Worm (Caenorhabditis elegans) whole organism, mixed stage, embryonic: ENCODE measurements around the gene E02H1.6.

Source experiments
- M03D4.4 ChIP-seq: sonication (generic microtip); optimal IDR thresholded peaks from 2 replicates; lab custom pipeline; 2017; ENCODE audit warnings: mild to moderate bottlenecking, missing genetic modification characterization, missing compliant biosample characterization
- blmp-1 ChIP-seq: fragments of 150-350 bp; optimal IDR thresholded peaks from 2 replicates; lab custom pipeline; 2014; ENCODE audit warnings: missing biosample characterization, missing genetic modification characterization
- ceh-39 ChIP-seq: fragments of 150-350 bp; optimal IDR thresholded peaks from 2 replicates; lab custom pipeline; 2014; ENCODE audit warnings: missing biosample characterization, missing genetic modification characterization
- ceh-43 ChIP-seq: fragments of 200-800 bp; sonication (Bioruptor generic); optimal IDR thresholded peaks from 2 replicates; lab custom pipeline; 2018; ENCODE audit warnings: mild to moderate bottlenecking, missing genetic modification characterization, moderate library complexity, missing compliant biosample characterization
- ceh-83 ChIP-seq: fragments of 200-800 bp; sonication (Bioruptor generic); optimal IDR thresholded peaks from 2 replicates; lab custom pipeline; 2018; ENCODE audit warnings: mild to moderate bottlenecking, missing genetic modification characterization, missing compliant biosample characterization
- ces-1 ChIP-seq: fragments of 150-350 bp; optimal IDR thresholded peaks from 2 replicates; lab custom pipeline; 2014; ENCODE audit warnings: missing biosample characterization, missing genetic modification reagents, missing genetic modification characterization
- cnd-1 ChIP-seq: fragments of 200-800 bp; sonication (Bioruptor generic); optimal IDR thresholded peaks from 2 replicates; lab custom pipeline; 2018; ENCODE audit warnings: mild to moderate bottlenecking, missing genetic modification characterization, missing compliant biosample characterization
- drap-1 ChIP-seq: fragments of 200-800 bp; sonication (Bioruptor generic); optimal IDR thresholded peaks from 3 replicates; lab custom pipeline; 2018; ENCODE audit warnings: mild to moderate bottlenecking, missing genetic modification characterization, missing compliant biosample characterization
- elt-1 ChIP-seq: sonication (generic microtip); optimal IDR thresholded peaks from 2 replicates; lab custom pipeline; 2017; ENCODE audit warnings: missing genetic modification characterization, mild to moderate bottlenecking, missing compliant biosample characterization, antibody characterized with exemption, moderate library complexity, borderline replicate concordance; ENCODE audit not compliant: insufficient read depth
- elt-3 ChIP-seq: fragments of 150-350 bp; optimal IDR thresholded peaks from 2 replicates; lab custom pipeline; 2014; ENCODE audit warnings: missing biosample characterization, missing genetic modification characterization
- ham-2 ChIP-seq: fragments of 200-800 bp; sonication (Bioruptor generic); optimal IDR thresholded peaks from 2 replicates; lab custom pipeline; 2018; ENCODE audit warnings: mild to moderate bottlenecking, missing genetic modification characterization, missing compliant biosample characterization
- hlh-1 ChIP-seq: fragments of 150-350 bp; optimal IDR thresholded peaks from 2 replicates; lab custom pipeline; 2014; ENCODE audit warnings: missing biosample characterization, missing genetic modification reagents, missing genetic modification characterization
- lin-13 ChIP-seq: fragments of 150-350 bp; optimal IDR thresholded peaks from 2 replicates; lab custom pipeline; 2014; ENCODE audit warnings: missing biosample characterization, missing genetic modification characterization
- lin-32 ChIP-seq: fragments of 200-800 bp; sonication (Bioruptor generic); optimal IDR thresholded peaks from 2 replicates; lab custom pipeline; 2018; ENCODE audit warnings: mild to moderate bottlenecking, missing genetic modification characterization, missing compliant biosample characterization
- lsy-2 ChIP-seq: fragments of 150-350 bp; optimal IDR thresholded peaks from 2 replicates; lab custom pipeline; 2014; ENCODE audit warnings: missing biosample characterization, missing genetic modification characterization
- mab-5 ChIP-seq: fragments of 150-350 bp; optimal IDR thresholded peaks from 2 replicates; lab custom pipeline; 2014; ENCODE audit warnings: missing biosample characterization, missing genetic modification characterization
- mep-1 ChIP-seq: fragments of 150-350 bp; optimal IDR thresholded peaks from 2 replicates; lab custom pipeline; 2017; ENCODE audit warnings: missing biosample characterization, missing genetic modification reagents, missing genetic modification characterization, inconsistent platforms
- mls-2 ChIP-seq: sonication (generic microtip); optimal IDR thresholded peaks from 2 replicates; lab custom pipeline; 2016; ENCODE audit warnings: mild to moderate bottlenecking, missing genetic modification characterization, moderate library complexity, missing compliant biosample characterization
- nhr-12 ChIP-seq: fragments of 150-350 bp; optimal IDR thresholded peaks from 2 replicates; lab custom pipeline; 2014; ENCODE audit warnings: missing biosample characterization, missing genetic modification characterization
- nhr-237 ChIP-seq: fragments of 150-350 bp; optimal IDR thresholded peaks from 2 replicates; lab custom pipeline; 2014; ENCODE audit warnings: missing biosample characterization, missing genetic modification characterization
- nhr-28 ChIP-seq: fragments of 150-350 bp; optimal IDR thresholded peaks from 2 replicates; lab custom pipeline; 2014; ENCODE audit warnings: missing biosample characterization, missing genetic modification characterization
- nhr-76 ChIP-seq: sonication (generic microtip); optimal IDR thresholded peaks from 2 replicates; lab custom pipeline; 2017; ENCODE audit warnings: missing biosample characterization, missing genetic modification characterization
- pha-4 ChIP-seq: fragments of 150-350 bp; optimal IDR thresholded peaks from 2 replicates; lab custom pipeline; 2018; ENCODE audit warnings: missing biosample characterization, missing genetic modification reagents, missing genetic modification characterization
- snpc-4 ChIP-seq: fragments of 150-350 bp; optimal IDR thresholded peaks from 2 replicates; lab custom pipeline; 2014; ENCODE audit warnings: missing biosample characterization, missing genetic modification characterization
- sptf-1 ChIP-seq: sonication (generic microtip); optimal IDR thresholded peaks from 2 replicates; lab custom pipeline; 2017; ENCODE audit warnings: mild to moderate bottlenecking, missing genetic modification characterization, moderate library complexity, missing compliant biosample characterization
- tbx-8 ChIP-seq: fragments of 200-800 bp; sonication (Bioruptor generic); optimal IDR thresholded peaks from 2 replicates; lab custom pipeline; 2018; ENCODE audit warnings: mild to moderate bottlenecking, missing genetic modification characterization, moderate library complexity, missing compliant biosample characterization
- unc-120 ChIP-seq: sonication (generic microtip); optimal IDR thresholded peaks from 2 replicates; lab custom pipeline; 2017; ENCODE audit warnings: missing genetic modification characterization, missing compliant biosample characterization; ENCODE audit not compliant: poor library complexity, severe bottlenecking
- unc-39 ChIP-seq: fragments of 150-350 bp; optimal IDR thresholded peaks from 2 replicates; lab custom pipeline; 2014; ENCODE audit warnings: missing biosample characterization, missing genetic modification characterization
- unc-62 ChIP-seq: fragments of 150-350 bp; optimal IDR thresholded peaks from 2 replicates; lab custom pipeline; 2014; ENCODE audit warnings: missing biosample characterization, missing genetic modification reagents, missing genetic modification characterization
- zip-8 ChIP-seq: fragments of 150-350 bp; optimal IDR thresholded peaks from 2 replicates; lab custom pipeline; 2014; ENCODE audit warnings: missing biosample characterization, missing genetic modification characterization
- ztf-11 ChIP-seq: fragments of 150-350 bp; optimal IDR thresholded peaks from 2 replicates; lab custom pipeline; 2014; ENCODE audit warnings: missing biosample characterization, missing genetic modification characterization

E02H1.6 gene

ce11 chrII:9592737-9593136 lies 3.8 kb upstream of the E02H1.6 start, which contains the start of gene parp-2:
Gene parp-2, plus strand, starts transcription at chrII:9593037.
- TF ChIP-seq lin-13 (tag; lab: Kevin White, UChicago) (no peak), pha-4 (tag; lab: Kevin White, UChicago) (no peak), ceh-83 (GFP tag; lab: Kevin White, UChicago) (no peak), nhr-12 (tag; lab: Kevin White, UChicago) (no peak), mab-5 (tag; lab: Kevin White, UChicago) (no peak), tbx-8 (GFP tag; lab: Kevin White, UChicago) (no peak), zip-8 (no peak), snpc-4 (tag; lab: Kevin White, UChicago) (no peak), mep-1 (no peak), hlh-1 (no peak), ceh-39 (tag; lab: Kevin White, UChicago) (no peak)

DNA sequence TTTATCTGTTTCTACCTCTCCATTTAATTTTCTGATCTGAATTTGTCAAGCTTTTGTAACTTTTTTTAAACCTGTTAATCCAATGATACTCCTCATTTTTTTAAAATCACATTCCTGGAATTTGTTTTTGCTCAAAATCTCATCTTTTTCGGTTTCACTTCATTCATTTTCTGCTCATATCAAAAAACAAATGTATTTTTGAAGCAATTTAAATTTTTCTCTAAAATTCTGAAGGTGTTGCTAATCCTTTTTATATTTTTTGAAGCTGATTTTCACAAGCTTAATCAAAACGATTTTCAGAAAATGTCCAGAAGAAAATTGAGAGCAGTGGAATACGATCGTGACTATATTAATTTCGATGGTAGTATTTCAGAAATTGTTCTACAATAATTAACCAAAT lies 1.6 kb upstream of the E02H1.6 start, which contains the start of gene E02H1.5:
TSS of gene E02H1.5 (plus strand) at position 301 of the 400 bp plus-strand sequence.
- TF ChIP-seq lsy-2 (tag; lab: Kevin White, UChicago) (no peak), unc-120 (tag; lab: Kevin White, UChicago) (no peak), ceh-39 (tag; lab: Kevin White, UChicago) (no peak), M03D4.4 (tag; lab: Kevin White, UChicago) (no peak), drap-1 (GFP tag; lab: Kevin White, UChicago) (no peak)

DNA sequence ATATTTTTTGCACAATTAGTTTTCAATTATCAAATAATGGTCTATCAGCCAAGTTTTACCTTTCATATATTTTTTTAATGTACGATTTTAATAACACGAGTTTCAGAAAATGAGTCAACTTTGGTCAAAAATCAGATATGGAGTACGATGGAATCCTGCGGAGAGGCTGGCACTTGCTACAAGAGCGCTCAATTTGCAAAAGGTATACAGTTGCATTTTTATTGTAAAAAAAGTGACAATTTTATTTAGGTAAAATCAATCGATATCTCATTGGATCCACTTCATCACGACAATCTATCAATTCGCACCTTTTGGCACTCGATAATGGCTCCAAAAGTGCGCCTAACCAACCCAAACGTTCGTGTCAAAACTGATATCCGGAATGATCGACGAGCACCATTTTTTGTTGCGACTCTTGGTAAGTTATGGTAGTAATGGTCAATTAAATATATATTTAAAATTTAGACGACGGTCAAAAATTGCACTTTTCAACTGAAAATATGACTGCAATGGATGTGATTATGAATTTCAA lies 1.1 kb downstream of the E02H1.6 start, which contains the start of gene mrpl-53:
TSS of gene mrpl-53 (plus strand) at position 107 of the 532 bp plus-strand sequence.
- TF ChIP-seq hlh-1 (no peak), blmp-1 (no peak), unc-39 (tag; lab: Kevin White, UChicago) (no peak), mab-5 (tag; lab: Kevin White, UChicago) (no peak), lin-13 (tag; lab: Kevin White, UChicago) (no peak), pha-4 (tag; lab: Kevin White, UChicago) (no peak), tbx-8 (GFP tag; lab: Kevin White, UChicago) (no peak), M03D4.4 (tag; lab: Kevin White, UChicago) (no peak), elt-1 (tag; lab: Kevin White, UChicago) (no peak), ham-2 (GFP tag; lab: Kevin White, UChicago) (no peak), snpc-4 (tag; lab: Kevin White, UChicago) (no peak), nhr-28 (tag; lab: Kevin White, UChicago) (no peak), ces-1 (GFP tag; lab: Kevin White, UChicago) (no peak), lin-32 (GFP tag; lab: Kevin White, UChicago) (no peak), drap-1 (GFP tag; lab: Kevin White, UChicago) (no peak), unc-120 (tag; lab: Kevin White, UChicago) (no peak), elt-3 (tag; lab: Kevin White, UChicago) (no peak), nhr-76 (no peak), nhr-12 (tag; lab: Kevin White, UChicago) (no peak), cnd-1 (tag; lab: Kevin White, UChicago) (no peak)

DNA sequence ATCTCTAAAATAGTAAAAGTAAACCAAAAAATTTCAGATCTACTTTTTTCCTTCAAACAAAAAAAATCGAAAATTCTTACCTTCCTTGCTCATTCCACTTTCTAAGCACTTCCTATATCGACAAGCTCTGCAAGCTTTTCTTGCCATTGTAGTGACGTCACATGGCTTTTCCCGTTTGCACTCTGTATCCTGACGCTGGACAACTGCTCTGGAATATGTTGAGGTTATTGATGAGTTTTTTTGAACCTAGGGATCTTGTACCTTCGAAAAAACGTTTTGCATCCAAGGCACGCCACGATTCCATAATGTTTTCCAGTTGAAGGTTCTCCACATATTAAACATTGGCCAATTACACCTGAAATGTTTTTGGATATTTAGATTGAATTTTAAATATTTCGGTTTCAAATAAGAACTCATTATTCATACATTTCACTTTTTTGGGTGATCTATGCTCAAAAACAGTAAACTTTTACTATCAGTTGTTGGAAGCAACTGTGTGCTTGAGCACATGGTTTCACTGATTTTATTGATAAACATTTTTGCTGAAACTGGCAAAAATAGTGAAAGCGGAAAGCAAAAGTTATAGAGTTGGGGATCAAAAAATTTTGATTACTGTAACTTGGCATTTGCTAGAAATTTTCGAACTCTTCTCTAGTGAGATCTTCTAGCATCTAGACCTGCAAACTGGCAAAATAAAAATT lies 3.7 kb downstream of the E02H1.6 start:
- TF ChIP-seq drap-1 (GFP tag; lab: Kevin White, UChicago): no peak
- no peak for TF ChIP-seq nhr-237 (tag; lab: Kevin White, UChicago)
- TF ChIP-seq unc-62 (GFP tag; lab: Kevin White, UChicago): no peak
- no peak for TF ChIP-seq mep-1
- TF ChIP-seq mab-5 (tag; lab: Kevin White, UChicago): no peak
- no peak for TF ChIP-seq lin-13 (tag; lab: Kevin White, UChicago)
- TF ChIP-seq ztf-11: no peak
- no peak for TF ChIP-seq ceh-39 (tag; lab: Kevin White, UChicago)
- no peak for TF ChIP-seq mls-2 (tag; lab: Kevin White, UChicago)
- TF ChIP-seq cnd-1 (tag; lab: Kevin White, UChicago): no peak
- TF ChIP-seq hlh-1: no peak
- TF ChIP-seq tbx-8 (GFP tag; lab: Kevin White, UChicago): no peak
- no peak for TF ChIP-seq unc-120 (tag; lab: Kevin White, UChicago)
- TF ChIP-seq ceh-43: no peak
- TF ChIP-seq ham-2 (GFP tag; lab: Kevin White, UChicago): no peak
- TF ChIP-seq sptf-1: no peak
